Fruit fly (Drosophila melanogaster) whole organism, embryonic: Measurements from ENCODE around the gene CG1138.

ENCODE experiments used
- CG12071 ChIP-seq: fragments of 200-800 bp; sonication (Bioruptor generic); optimal IDR thresholded peaks from 3 replicates; lab custom pipeline; 2018; ENCODE audit warnings: missing biosample characterization, mild to moderate bottlenecking, missing genetic modification characterization
- CG17361 ChIP-seq: fragments of 200-800 bp; sonication (Bioruptor generic); IDR thresholded peaks from 3 replicates; pipeline ENCODE4 v1.3.6; 2022; ENCODE audit warnings: missing biosample characterization, missing genetic modification characterization
- CG34224 ChIP-seq: fragments of 200-800 bp; sonication (Bioruptor generic); IDR thresholded peaks from 3 replicates; pipeline ENCODE4 v1.3.6; 2022; ENCODE audit warnings: missing biosample characterization, missing genetic modification characterization; ENCODE audit not compliant: partially characterized antibody
- CG8478 ChIP-seq: fragments of >200 bp; optimal IDR thresholded peaks from 2 replicates; lab custom pipeline; 2018
- Sox102F ChIP-seq: fragments of 200-800 bp; sonication (Bioruptor generic); optimal IDR thresholded peaks from 2 replicates; lab custom pipeline; 2018; ENCODE audit warnings: missing biosample characterization, mild to moderate bottlenecking, missing genetic modification characterization, moderate library complexity
- bcd ChIP-seq: fragments of 200-800 bp; sonication (Bioruptor generic); optimal IDR thresholded peaks from 2 replicates; lab custom pipeline; 2017; ENCODE audit warnings: missing biosample characterization, mild to moderate bottlenecking, missing genetic modification characterization
- btn ChIP-seq: fragments of 200-800 bp; sonication (Bioruptor generic); optimal IDR thresholded peaks from 2 replicates; lab custom pipeline; 2016; ENCODE audit warnings: missing biosample characterization, missing genetic modification characterization
- danr ChIP-seq: fragments of 200-800 bp; sonication (Bioruptor generic); IDR thresholded peaks from 2 replicates; pipeline ENCODE4 v1.3.6; 2022; ENCODE audit warnings: missing biosample characterization, missing genetic modification characterization
- hkb ChIP-seq, 2 experiments: fragments of 200-800 bp in 1 of 2; fragments of >200 bp in 1 of 2; sonication (Bioruptor generic) in 1 of 2; IDR thresholded peaks in 1 of 2; optimal IDR thresholded peaks in 1 of 2; 2 replicates each; pipeline versions ENCODE4 v1.3.6 to Lab custom; 2017 to 2022; ENCODE audit warnings: missing biosample characterization in 1 of 2, missing genetic modification characterization in 1 of 2
- kah ChIP-seq: fragments of 200-800 bp; sonication (Bioruptor generic); optimal IDR thresholded peaks from 2 replicates; lab custom pipeline; 2018; ENCODE audit warnings: missing biosample characterization, mild to moderate bottlenecking, missing genetic modification characterization
- mam ChIP-seq: fragments of 200-800 bp; sonication (Bioruptor generic); optimal IDR thresholded peaks from 3 replicates; lab custom pipeline; 2016; ENCODE audit warnings: missing biosample characterization, missing genetic modification characterization

- TF ChIP-seq kah (GFP tag; lab: Kevin White, UChicago): no peak
- no peak for TF ChIP-seq danr (GFP tag; lab: Robert Waterston, UW)
- no peak for TF ChIP-seq CG12071 (GFP tag; lab: Kevin White, UChicago)
- no peak for TF ChIP-seq CG8478
- no peak for TF ChIP-seq CG17361 (GFP tag; lab: Robert Waterston, UW)
- TF ChIP-seq hkb (optimal IDR thresholded peaks at IDR 0.05; lab: Kevin White, UChicago): no peak
- TF ChIP-seq hkb (GFP tag; IDR thresholded peaks at IDR 0.05; lab: Robert Waterston, UW): no peak
- no peak for TF ChIP-seq Sox102F (GFP tag; lab: Kevin White, UChicago)
- no peak for TF ChIP-seq bcd (GFP tag; lab: Kevin White, UChicago)
- TF ChIP-seq mam (GFP tag; lab: Kevin White, UChicago): no peak
- no peak for TF ChIP-seq CG34224 (GFP tag; lab: Robert Waterston, UW)
- TF ChIP-seq btn (GFP tag; lab: Kevin White, UChicago): no peak
Observed at dm6 chr3R:6560251-6560650, 37.6 kb downstream of the CG1138 start, which contains the start of gene CG1137.
